Fruit fly (Drosophila melanogaster) whole organism, prepupa: ENCODE measurements around the gene RabX5.

Source experiments
- CG11762 ChIP-seq: fragments of 200-800 bp; sonication (Bioruptor generic); optimal IDR thresholded peaks from 3 replicates; lab custom pipeline; 2016; ENCODE audit warnings: missing biosample characterization, missing genetic modification characterization; ENCODE audit not compliant: insufficient read depth
- CG11902 ChIP-seq: fragments of 200-800 bp; sonication (Bioruptor generic); optimal IDR thresholded peaks from 3 replicates; lab custom pipeline; 2016; ENCODE audit warnings: missing biosample characterization, missing genetic modification characterization
- CG15336 ChIP-seq: fragments of 200-800 bp; sonication (Bioruptor generic); IDR thresholded peaks from 2 replicates; pipeline ENCODE4 v1.3.6; 2022; ENCODE audit warnings: missing biosample characterization, missing genetic modification characterization
- CG16779 ChIP-seq: fragments of 200-800 bp; sonication (Bioruptor generic); optimal IDR thresholded peaks from 3 replicates; lab custom pipeline; 2017; ENCODE audit warnings: missing biosample characterization, mild to moderate bottlenecking, missing genetic modification characterization
- CG3032 ChIP-seq: fragments of 200-800 bp; optimal IDR thresholded peaks from 2 replicates; lab custom pipeline; 2019; ENCODE audit warnings: missing biosample characterization, mild to moderate bottlenecking, missing genetic modification characterization, moderate library complexity
- CG31627 ChIP-seq: fragments of 200-800 bp; sonication (Bioruptor generic); optimal IDR thresholded peaks from 3 replicates; lab custom pipeline; 2016; ENCODE audit warnings: missing biosample characterization, missing genetic modification characterization
- CG32006 ChIP-seq: fragments of 200-800 bp; sonication (Bioruptor generic); optimal IDR thresholded peaks from 3 replicates; lab custom pipeline; 2017; ENCODE audit warnings: missing biosample characterization, mild to moderate bottlenecking, missing genetic modification characterization
- CG34406 ChIP-seq: fragments of 200-800 bp; sonication (Bioruptor generic); optimal IDR thresholded peaks from 3 replicates; lab custom pipeline; 2016; ENCODE audit warnings: missing biosample characterization, missing genetic modification characterization
- CG3919 ChIP-seq: fragments of 200-800 bp; sonication (Bioruptor generic); optimal IDR thresholded peaks from 3 replicates; lab custom pipeline; 2016; ENCODE audit warnings: missing biosample characterization, missing genetic modification characterization
- CG4318 ChIP-seq: fragments of 200-800 bp; sonication (Bioruptor generic); optimal IDR thresholded peaks from 3 replicates; lab custom pipeline; 2017; ENCODE audit warnings: missing biosample characterization, mild to moderate bottlenecking, missing genetic modification characterization
- CG6163 ChIP-seq: fragments of 200-800 bp; sonication (Bioruptor generic); IDR thresholded peaks from 3 replicates; pipeline ENCODE4 v1.3.6; 2022; ENCODE audit warnings: missing biosample characterization, missing genetic modification characterization
- CG6276 ChIP-seq: fragments of 200-800 bp; sonication (Bioruptor generic); optimal IDR thresholded peaks from 2 replicates; lab custom pipeline; 2017; ENCODE audit warnings: missing biosample characterization, mild to moderate bottlenecking, missing genetic modification characterization
- CG6792 ChIP-seq: fragments of 200-800 bp; sonication (Bioruptor generic); optimal IDR thresholded peaks from 3 replicates; lab custom pipeline; 2016; ENCODE audit warnings: missing biosample characterization, missing genetic modification characterization
- CG7368 ChIP-seq: fragments of 200-800 bp; sonication (Bioruptor generic); optimal IDR thresholded peaks from 3 replicates; lab custom pipeline; 2016; ENCODE audit warnings: missing biosample characterization, missing genetic modification characterization
- CG8319 ChIP-seq: fragments of 200-800 bp; sonication (Bioruptor generic); optimal IDR thresholded peaks from 3 replicates; lab custom pipeline; 2016; ENCODE audit warnings: missing biosample characterization, missing genetic modification characterization
- CG8632 ChIP-seq: fragments of 200-800 bp; sonication (Bioruptor generic); optimal IDR thresholded peaks from 3 replicates; lab custom pipeline; 2016; ENCODE audit warnings: missing biosample characterization, missing genetic modification characterization
- CG9139 ChIP-seq: fragments of 200-800 bp; sonication (Bioruptor generic); optimal IDR thresholded peaks from 3 replicates; lab custom pipeline; 2017; ENCODE audit warnings: missing biosample characterization, mild to moderate bottlenecking, missing genetic modification characterization
- Eip75B ChIP-seq: fragments of 200-800 bp; sonication (Bioruptor generic); optimal IDR thresholded peaks from 3 replicates; lab custom pipeline; 2016; ENCODE audit warnings: missing biosample characterization, missing genetic modification characterization
- Eip78C ChIP-seq: fragments of 200-800 bp; sonication (Bioruptor generic); peaks from one replicate; lab custom pipeline; 2016; ENCODE audit warnings: missing biosample characterization, missing genetic modification characterization
- Ets21C ChIP-seq: fragments of 200-800 bp; sonication (Bioruptor generic); optimal IDR thresholded peaks from 3 replicates; lab custom pipeline; 2016; ENCODE audit warnings: missing biosample characterization, missing genetic modification characterization
- Ets96B ChIP-seq: fragments of 200-800 bp; optimal IDR thresholded peaks from 2 replicates; lab custom pipeline; 2019; ENCODE audit warnings: missing biosample characterization, mild to moderate bottlenecking, missing genetic modification characterization, moderate library complexity
- Gug ChIP-seq: fragments of 200-800 bp; sonication (Bioruptor generic); IDR thresholded peaks from 2 replicates; pipeline ENCODE4 v1.3.6; 2022; ENCODE audit warnings: missing biosample characterization, missing genetic modification characterization
- Hr39 ChIP-seq: fragments of 200-800 bp; sonication (Bioruptor generic); optimal IDR thresholded peaks from 2 replicates; lab custom pipeline; 2016; ENCODE audit warnings: missing biosample characterization, missing genetic modification characterization
- Hr4 ChIP-seq: fragments of 200-800 bp; sonication (Bioruptor generic); optimal IDR thresholded peaks from 3 replicates; lab custom pipeline; 2016; ENCODE audit warnings: missing biosample characterization, missing genetic modification characterization
- Lpt ChIP-seq: fragments of 200-800 bp; sonication (Bioruptor generic); optimal IDR thresholded peaks from 3 replicates; lab custom pipeline; 2016; ENCODE audit warnings: missing biosample characterization, missing genetic modification characterization
- Met ChIP-seq: fragments of 200-800 bp; sonication (Bioruptor generic); optimal IDR thresholded peaks from 3 replicates; lab custom pipeline; 2016; ENCODE audit warnings: missing biosample characterization, missing genetic modification characterization
- OdsH ChIP-seq: fragments of 200-800 bp; sonication (Bioruptor generic); optimal IDR thresholded peaks from 3 replicates; lab custom pipeline; 2016; ENCODE audit warnings: missing biosample characterization, missing genetic modification characterization
- Smox ChIP-seq: fragments of 200-800 bp; sonication (Bioruptor generic); optimal IDR thresholded peaks from 3 replicates; lab custom pipeline; 2016; ENCODE audit warnings: missing biosample characterization, missing genetic modification characterization
- Sox102F ChIP-seq: fragments of 200-800 bp; sonication (Bioruptor generic); optimal IDR thresholded peaks from 2 replicates; lab custom pipeline; 2016; ENCODE audit warnings: missing biosample characterization, mild to moderate bottlenecking, missing genetic modification characterization
- Sox15 ChIP-seq: fragments of 200-800 bp; sonication (Bioruptor generic); optimal IDR thresholded peaks from 3 replicates; lab custom pipeline; 2016; ENCODE audit warnings: missing biosample characterization, missing genetic modification characterization
- achi ChIP-seq: fragments of 200-800 bp; sonication (Bioruptor generic); optimal IDR thresholded peaks from 3 replicates; lab custom pipeline; 2016; ENCODE audit warnings: missing biosample characterization, missing genetic modification characterization
- acj6 ChIP-seq: fragments of 200-800 bp; sonication (Bioruptor generic); optimal IDR thresholded peaks from 3 replicates; lab custom pipeline; 2016; ENCODE audit warnings: missing biosample characterization, missing genetic modification characterization
- dac ChIP-seq: fragments of 200-800 bp; sonication (Bioruptor generic); optimal IDR thresholded peaks from 2 replicates; lab custom pipeline; 2017; ENCODE audit warnings: missing biosample characterization, mild to moderate bottlenecking, missing genetic modification characterization
- eg ChIP-seq: fragments of 200-800 bp; sonication (Bioruptor generic); IDR thresholded peaks from 3 replicates; pipeline ENCODE4 v1.3.6; 2022; ENCODE audit warnings: missing biosample characterization, missing genetic modification characterization
- esn ChIP-seq: fragments of 200-800 bp; sonication (Bioruptor generic); optimal IDR thresholded peaks from 2 replicates; lab custom pipeline; 2016; ENCODE audit warnings: missing biosample characterization, mild to moderate bottlenecking, missing genetic modification characterization, moderate library complexity
- fd85E ChIP-seq: fragments of 200-800 bp; sonication (Bioruptor generic); optimal IDR thresholded peaks from 3 replicates; lab custom pipeline; 2016; ENCODE audit warnings: missing biosample characterization, missing genetic modification characterization
- salr ChIP-seq, 2 experiments: fragments of 200-800 bp; sonication (Bioruptor generic); optimal IDR thresholded peaks; 3 replicates each; lab custom pipeline; 2016 to 2018; ENCODE audit warnings: missing biosample characterization in 2 of 2, missing genetic modification characterization in 2 of 2, mild to moderate bottlenecking in 1 of 2
- spab ChIP-seq: fragments of 200-800 bp; sonication (Bioruptor generic); optimal IDR thresholded peaks from 2 replicates; lab custom pipeline; 2017; ENCODE audit warnings: missing biosample characterization, mild to moderate bottlenecking, missing genetic modification characterization, missing genetic modification reagents
- ss ChIP-seq, 2 experiments: fragments of 200-800 bp; sonication (Bioruptor generic); optimal IDR thresholded peaks; 2 replicates in 1 of 2; 3 replicates in 1 of 2; lab custom pipeline; 2017 to 2018; ENCODE audit warnings: mild to moderate bottlenecking in 2 of 2, missing biosample characterization in 2 of 2, missing genetic modification characterization in 2 of 2, moderate library complexity in 1 of 2
- topi ChIP-seq: fragments of 200-800 bp; sonication (Bioruptor generic); optimal IDR thresholded peaks from 3 replicates; lab custom pipeline; 2016; ENCODE audit warnings: missing biosample characterization, missing genetic modification characterization

The RabX5 gene

DNA sequence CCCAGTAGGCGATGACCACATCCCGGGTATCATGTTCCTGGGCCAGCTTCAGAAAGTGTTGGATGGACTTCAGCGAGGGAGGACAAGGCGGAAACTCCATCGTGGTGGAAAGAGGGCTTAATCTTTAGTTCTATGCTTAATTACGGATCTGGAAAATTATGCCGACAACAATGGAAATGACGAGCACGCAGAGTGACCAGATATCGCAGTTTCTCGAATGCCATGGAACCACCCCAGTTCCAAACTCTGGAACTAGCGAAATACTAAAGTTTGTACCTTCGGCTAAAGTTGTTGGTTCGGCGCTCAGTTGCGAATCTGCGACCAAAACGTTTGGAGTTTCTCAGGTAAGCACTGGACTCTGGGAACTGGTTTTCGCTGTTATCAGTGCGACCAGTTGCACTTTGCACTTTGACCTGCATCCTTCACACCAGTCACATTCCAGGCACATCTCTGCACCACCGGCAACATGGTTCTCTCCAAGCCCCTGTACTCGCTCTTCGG is 17.2 kb downstream of the RabX5 start, which contains the start of the genes CG7970 and Vta1 (continued):
- TF ChIP-seq CG6792 (GFP tag; lab: Kevin White, UChicago), result no peak
- no peak for TF ChIP-seq Sox15
- TF ChIP-seq CG6276 (GFP tag; lab: Kevin White, UChicago), result peak; percentile 90
- TF ChIP-seq topi, result no peak
- peak; percentile 35; the same call in 1 of the 3 replicates for TF ChIP-seq CG6163 (GFP tag; lab: Robert Waterston, UW)
- TF ChIP-seq Eip78C, result no peak
- TF ChIP-seq CG16779 (tag; lab: Kevin White, UChicago), result peak; percentile 75
- no peak for TF ChIP-seq dac (GFP tag; lab: Kevin White, UChicago)
- peak; percentile 13; the same call in 1 of the 2 replicates for TF ChIP-seq Gug (GFP tag; lab: Robert Waterston, UW)
- no peak for TF ChIP-seq Met (GFP tag; lab: Kevin White, UChicago)
- TF ChIP-seq salr (GFP tag; optimal IDR thresholded peaks at IDR 0.05; lab: Kevin White, UChicago), result peak in 1 of 2 experiments; percentile 45
- TF ChIP-seq CG3919 (GFP tag; lab: Kevin White, UChicago), result no peak
- TF ChIP-seq eg (GFP tag; lab: Robert Waterston, UW), result peak; percentile 80
- TF ChIP-seq CG3032 (tag; lab: Kevin White, UChicago), result no peak
- no peak for TF ChIP-seq CG4318
- no peak for TF ChIP-seq acj6
- peak; percentile 75 for TF ChIP-seq spab
- no peak for TF ChIP-seq Ets21C (GFP tag; lab: Kevin White, UChicago)
- no peak for TF ChIP-seq CG32006 (GFP tag; lab: Kevin White, UChicago)
- TF ChIP-seq CG11902 (GFP tag; lab: Kevin White, UChicago), result no peak
- peak; percentile 21 for TF ChIP-seq CG11762 (GFP tag; lab: Kevin White, UChicago)

DNA sequence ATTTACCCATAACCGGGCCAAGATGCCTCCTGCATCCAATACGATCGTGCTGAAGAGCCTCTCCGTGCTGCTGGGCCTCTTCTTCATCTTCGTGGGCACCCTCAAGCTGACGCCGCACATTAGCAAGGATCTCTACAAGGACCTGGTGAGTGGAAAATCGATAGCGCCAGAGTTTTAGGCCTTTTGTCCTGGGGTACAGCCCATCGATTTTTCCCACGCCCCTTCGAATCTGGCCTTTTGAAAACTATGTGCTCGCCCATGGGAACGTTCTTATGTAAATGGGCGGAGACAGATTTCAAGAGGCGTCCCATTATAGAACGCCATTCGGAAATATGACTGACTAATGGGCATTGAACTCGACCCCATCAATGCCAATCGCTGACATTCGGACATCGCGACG is 20.5 kb downstream of the RabX5 start:
- no peak for TF ChIP-seq CG3032 (tag; lab: Kevin White, UChicago)
- TF ChIP-seq eg (GFP tag; lab: Robert Waterston, UW), result no peak
- no peak for TF ChIP-seq CG9139 (GFP tag; lab: Kevin White, UChicago)
- no peak for TF ChIP-seq CG8632 (GFP tag; lab: Kevin White, UChicago)
- TF ChIP-seq CG15336 (GFP tag; lab: Robert Waterston, UW), result no peak
- no peak for TF ChIP-seq fd85E (GFP tag; lab: Kevin White, UChicago)
- no peak for TF ChIP-seq Smox (GFP tag; lab: Kevin White, UChicago)
- TF ChIP-seq esn (GFP tag; lab: Kevin White, UChicago), result no peak
- no peak for TF ChIP-seq Lpt (GFP tag; lab: Kevin White, UChicago)
- TF ChIP-seq Ets96B (tag; lab: Kevin White, UChicago), result no peak
- TF ChIP-seq CG11902 (GFP tag; lab: Kevin White, UChicago), result no peak
- TF ChIP-seq Hr4 (GFP tag; lab: Kevin White, UChicago), result no peak

DNA sequence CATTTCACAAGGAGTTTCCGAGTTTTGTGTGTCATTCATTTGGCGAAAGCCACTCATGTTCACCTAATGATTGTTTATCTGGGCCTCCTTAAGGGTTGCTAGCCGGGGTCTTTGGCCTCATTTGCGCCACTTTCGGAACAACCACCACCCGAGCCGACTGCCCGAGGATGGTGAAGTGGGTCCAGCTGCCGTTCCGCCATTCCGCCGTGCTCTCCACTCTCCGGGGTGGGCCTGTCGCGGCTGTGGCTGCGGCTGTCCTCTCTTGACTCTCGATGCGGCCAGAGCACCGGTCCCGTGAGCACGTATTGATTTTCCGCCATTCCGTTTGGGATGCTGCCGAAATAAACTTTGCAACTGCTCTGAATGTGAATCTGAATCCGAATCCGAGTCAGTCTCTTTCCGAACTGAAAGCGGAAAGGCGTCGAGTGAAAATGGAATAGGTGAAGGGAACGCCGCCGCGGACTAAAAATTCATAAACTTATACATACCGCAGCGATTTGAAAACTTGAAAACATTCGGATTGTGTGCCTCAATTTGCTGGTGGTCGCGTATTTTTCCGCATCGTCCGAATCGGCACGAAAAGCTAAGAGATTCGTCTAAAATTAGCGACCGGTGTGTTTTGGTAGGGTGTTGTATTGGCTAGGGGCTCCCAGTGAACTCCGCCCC is 21.1 kb downstream of the RabX5 start, which contains the start of gene CG13920:
CG13920 (plus strand) TSS at position 255 of the 666 bp plus-strand sequence.
- TF ChIP-seq achi (GFP tag; lab: Kevin White, UChicago) (no peak), Sox102F (no peak), Hr39 (GFP tag; lab: Kevin White, UChicago) (no peak), CG3919 (GFP tag; lab: Kevin White, UChicago) (no peak), OdsH (GFP tag; lab: Kevin White, UChicago) (no peak), CG8319 (no peak), ss (GFP tag; optimal IDR thresholded peaks at IDR 0.05; lab: Kevin White, UChicago) (no peak), fd85E (GFP tag; lab: Kevin White, UChicago) (no peak), CG31627 (GFP tag; lab: Kevin White, UChicago) (no peak), CG16779 (tag; lab: Kevin White, UChicago) (no peak), Sox15 (no peak), Eip75B (GFP tag; lab: Kevin White, UChicago) (no peak), CG34406 (GFP tag; lab: Kevin White, UChicago) (no peak), CG7368 (no peak)
- TF ChIP-seq, all 60 proteins: peak for 0
